Worm (Caenorhabditis elegans) whole organism, L2 larva: Measurements from ENCODE around the gene T03F6.6.

Source experiments
- C34F6.9 ChIP-seq: fragments of 150-350 bp; optimal IDR thresholded peaks from 2 replicates; lab custom pipeline; 2014; ENCODE audit warnings: missing biosample characterization, missing genetic modification characterization
- F13H6.1 ChIP-seq: sonication (generic microtip); optimal IDR thresholded peaks from 2 replicates; lab custom pipeline; 2016; ENCODE audit warnings: missing genetic modification characterization, missing compliant biosample characterization
- R02D3.7 ChIP-seq: fragments of 150-350 bp; optimal IDR thresholded peaks from 2 replicates; lab custom pipeline; 2014; ENCODE audit warnings: missing biosample characterization, missing genetic modification characterization
- ZK546.5 ChIP-seq: sonication (generic microtip); optimal IDR thresholded peaks from 2 replicates; lab custom pipeline; 2017; ENCODE audit warnings: missing biosample characterization, missing genetic modification characterization
- alr-1 ChIP-seq: fragments of 150-350 bp; optimal IDR thresholded peaks from 2 replicates; lab custom pipeline; 2014; ENCODE audit warnings: missing biosample characterization, missing genetic modification characterization
- aly-2 ChIP-seq: fragments of 150-350 bp; optimal IDR thresholded peaks from 2 replicates; lab custom pipeline; 2014; ENCODE audit warnings: missing biosample characterization, missing genetic modification characterization
- ama-1 ChIP-seq: fragments of 150-350 bp; optimal IDR thresholded peaks from 2 replicates; lab custom pipeline; 2018; ENCODE audit warnings: inconsistent platforms
- blmp-1 ChIP-seq: sonication (generic microtip); optimal IDR thresholded peaks from 2 replicates; lab custom pipeline; 2017; ENCODE audit warnings: missing genetic modification characterization, mild to moderate bottlenecking, missing compliant biosample characterization, antibody characterized with exemption, moderate library complexity; ENCODE audit not compliant: insufficient read depth
- ceh-16 ChIP-seq: fragments of 150-350 bp; optimal IDR thresholded peaks from 2 replicates; lab custom pipeline; 2014; ENCODE audit warnings: missing biosample characterization, missing genetic modification characterization
- crh-2 ChIP-seq: sonication (generic microtip); optimal IDR thresholded peaks from 2 replicates; lab custom pipeline; 2017; ENCODE audit warnings: missing biosample characterization, missing genetic modification characterization
- egl-27 ChIP-seq: sonication (generic microtip); optimal IDR thresholded peaks from 3 replicates; lab custom pipeline; 2017; ENCODE audit warnings: missing biosample characterization, missing genetic modification reagents, missing genetic modification characterization
- elt-1 ChIP-seq: fragments of 150-350 bp; optimal IDR thresholded peaks from 2 replicates; lab custom pipeline; 2014; ENCODE audit warnings: missing biosample characterization, missing genetic modification characterization
- elt-3 ChIP-seq: sonication (generic microtip); optimal IDR thresholded peaks from 2 replicates; lab custom pipeline; 2017; ENCODE audit warnings: missing biosample characterization, missing genetic modification characterization
- fos-1 ChIP-seq: fragments of 150-350 bp; optimal IDR thresholded peaks from 2 replicates; lab custom pipeline; 2014; ENCODE audit warnings: missing biosample characterization, missing genetic modification characterization
- gmeb-1 ChIP-seq: fragments of 150-350 bp; optimal IDR thresholded peaks from 2 replicates; lab custom pipeline; 2014; ENCODE audit warnings: missing biosample characterization, missing genetic modification characterization
- lin-11 ChIP-seq: fragments of 150-350 bp; sonication (generic microtip); optimal IDR thresholded peaks from 2 replicates; lab custom pipeline; 2014; ENCODE audit warnings: missing biosample characterization, missing genetic modification characterization, inconsistent platforms, mixed read lengths
- lin-13 ChIP-seq: fragments of 150-350 bp; optimal IDR thresholded peaks from 2 replicates; lab custom pipeline; 2014; ENCODE audit warnings: missing biosample characterization, missing genetic modification reagents, missing genetic modification characterization
- lin-39 ChIP-seq: fragments of 150-350 bp; optimal IDR thresholded peaks from 2 replicates; lab custom pipeline; 2014; ENCODE audit warnings: missing biosample characterization, missing genetic modification reagents, missing genetic modification characterization
- lsy-2 ChIP-seq, 2 experiments: fragments of 150-350 bp in 1 of 2; sonication (generic microtip) in 1 of 2; optimal IDR thresholded peaks; 2 replicates each; lab custom pipeline; 2014 to 2017; ENCODE audit warnings: missing biosample characterization in 2 of 2, missing genetic modification characterization in 2 of 2
- mab-5 ChIP-seq: fragments of 150-350 bp; optimal IDR thresholded peaks from 2 replicates; lab custom pipeline; 2014; ENCODE audit warnings: missing biosample characterization, missing genetic modification characterization
- nhr-10 ChIP-seq: sonication (generic microtip); optimal IDR thresholded peaks from 2 replicates; lab custom pipeline; 2017; ENCODE audit warnings: missing biosample characterization, missing genetic modification characterization
- nhr-11 ChIP-seq: fragments of 150-350 bp; optimal IDR thresholded peaks from 2 replicates; lab custom pipeline; 2014; ENCODE audit warnings: missing biosample characterization, missing genetic modification characterization
- nhr-12 ChIP-seq: fragments of 150-350 bp; optimal IDR thresholded peaks from 2 replicates; lab custom pipeline; 2014; ENCODE audit warnings: missing biosample characterization, missing genetic modification characterization
- nhr-129 ChIP-seq: fragments of 150-350 bp; optimal IDR thresholded peaks from 2 replicates; lab custom pipeline; 2014; ENCODE audit warnings: missing biosample characterization, missing genetic modification characterization
- nhr-21 ChIP-seq: fragments of 150-350 bp; optimal IDR thresholded peaks from 2 replicates; lab custom pipeline; 2014; ENCODE audit warnings: missing biosample characterization, missing genetic modification characterization
- nhr-25 ChIP-seq: fragments of 150-350 bp; sonication (generic microtip); optimal IDR thresholded peaks from 3 replicates; lab custom pipeline; 2014; ENCODE audit warnings: missing biosample characterization, missing genetic modification characterization
- nhr-6 ChIP-seq: fragments of 150-350 bp; optimal IDR thresholded peaks from 2 replicates; lab custom pipeline; 2014; ENCODE audit warnings: missing biosample characterization, missing genetic modification characterization
- nhr-77 ChIP-seq: fragments of 150-350 bp; optimal IDR thresholded peaks from 2 replicates; lab custom pipeline; 2014; ENCODE audit warnings: missing biosample characterization, missing genetic modification characterization
- sem-4 ChIP-seq: fragments of 150-350 bp; optimal IDR thresholded peaks from 2 replicates; lab custom pipeline; 2014; ENCODE audit warnings: missing biosample characterization, missing genetic modification reagents, missing genetic modification characterization
- snpc-4 ChIP-seq: fragments of 150-350 bp; optimal IDR thresholded peaks from 2 replicates; lab custom pipeline; 2014; ENCODE audit warnings: missing biosample characterization, missing genetic modification characterization
- unc-39 ChIP-seq: fragments of 150-350 bp; optimal IDR thresholded peaks from 2 replicates; lab custom pipeline; 2014; ENCODE audit warnings: missing biosample characterization, missing genetic modification characterization
- unc-55 ChIP-seq: fragments of 150-350 bp; sonication (generic microtip); optimal IDR thresholded peaks from 3 replicates; lab custom pipeline; 2014; ENCODE audit warnings: missing biosample characterization, missing genetic modification reagents, missing genetic modification characterization
- unc-62 ChIP-seq: fragments of 150-350 bp; optimal IDR thresholded peaks from 2 replicates; lab custom pipeline; 2014; ENCODE audit warnings: missing biosample characterization, missing genetic modification reagents, missing genetic modification characterization
- zag-1 ChIP-seq: fragments of 150-350 bp; optimal IDR thresholded peaks from 2 replicates; lab custom pipeline; 2014; ENCODE audit warnings: missing biosample characterization, missing genetic modification characterization
- ztf-1 ChIP-seq: fragments of 200-800 bp; sonication (Bioruptor generic); conservative IDR thresholded peaks from 2 replicates; pipeline ENCODE4 v1.3.6; 2022; ENCODE audit warnings: missing genetic modification characterization, missing compliant biosample characterization

T03F6.6 gene

ce11 chrIII:13423414-13423813, 43.3 kb upstream of the T03F6.6 start, which contains the start of gene exo-1 (continued):
- no peak for TF ChIP-seq unc-39 (tag; lab: Kevin White, UChicago)
- no peak for TF ChIP-seq sem-4 (tag; lab: Kevin White, UChicago)
- TF ChIP-seq nhr-129 (tag; lab: Kevin White, UChicago), result peak; percentile 70
- TF ChIP-seq C34F6.9, result peak; percentile 41
- no peak for TF ChIP-seq elt-3 (tag; lab: Kevin White, UChicago)
- no peak for TF ChIP-seq ceh-16 (tag; lab: Kevin White, UChicago)
- no peak for TF ChIP-seq nhr-21 (tag; lab: Kevin White, UChicago)
- TF ChIP-seq R02D3.7 (tag; lab: Kevin White, UChicago), result no peak
- TF ChIP-seq zag-1 (tag; lab: Kevin White, UChicago), result peak; percentile 1

- TF ChIP-seq snpc-4 (tag; lab: Kevin White, UChicago), result no peak
Measured at ce11 chrIII:13418975-13419374, 38.9 kb upstream of the T03F6.6 start.

ce11 chrIII:13411202-13411601, 31.1 kb upstream of the T03F6.6 start:
- TF ChIP-seq fos-1 (tag; lab: Kevin White, UChicago), result peak; percentile 24
- no peak for TF ChIP-seq F13H6.1 (tag; lab: Kevin White, UChicago)
- TF ChIP-seq egl-27 (tag; lab: Kevin White, UChicago), result no peak

- TF ChIP-seq nhr-77 (tag; lab: Kevin White, UChicago), result no peak
- no peak for TF ChIP-seq lin-13 (GFP tag; lab: Kevin White, UChicago)
- no peak for TF ChIP-seq nhr-129 (tag; lab: Kevin White, UChicago)
- no peak for TF ChIP-seq elt-1 (tag; lab: Kevin White, UChicago)
- no peak for TF ChIP-seq lsy-2 (tag; optimal IDR thresholded peaks at IDR 0.05; lab: Kevin White, UChicago)
- no peak for TF ChIP-seq ztf-1 (GFP tag; lab: Robert Waterston, UW)
- TF ChIP-seq lin-11, result no peak
- TF ChIP-seq lin-39 (tag; lab: Kevin White, UChicago), result no peak
- TF ChIP-seq aly-2, result no peak
- no peak for TF ChIP-seq unc-55 (GFP tag; lab: Kevin White, UChicago)
- no peak for TF ChIP-seq ama-1 (lab: Kevin White, UChicago)
- TF ChIP-seq, all 48 proteins: peak for 0
Measured at ce11 chrIII:13409498-13409897, 29.4 kb upstream of the T03F6.6 start, which contains the start of gene myo-6. Gene myo-6, plus strand, starts transcription at chrIII:13409798.

ce11 chrIII:13405504-13405903, 25.4 kb upstream of the T03F6.6 start, which contains the start of gene nas-1:
Gene nas-1, plus strand, starts transcription at chrIII:13405804.
- no peak for TF ChIP-seq unc-55 (GFP tag; lab: Kevin White, UChicago)
- TF ChIP-seq lin-13 (GFP tag; lab: Kevin White, UChicago), result no peak
- no peak for TF ChIP-seq nhr-11 (tag; lab: Kevin White, UChicago)
- no peak for TF ChIP-seq nhr-25 (tag; lab: Kevin White, UChicago)
- no peak for TF ChIP-seq blmp-1 (tag; lab: Kevin White, UChicago)
- no peak for TF ChIP-seq nhr-6 (tag; lab: Kevin White, UChicago)
- TF ChIP-seq ZK546.5 (tag; lab: Kevin White, UChicago), result no peak
- no peak for TF ChIP-seq mab-5 (tag; lab: Kevin White, UChicago)
- TF ChIP-seq nhr-129 (tag; lab: Kevin White, UChicago), result no peak
- no peak for TF ChIP-seq gmeb-1 (tag; lab: Kevin White, UChicago)
- no peak for TF ChIP-seq unc-62 (GFP tag; lab: Kevin White, UChicago)
- no peak for TF ChIP-seq lin-39 (tag; lab: Kevin White, UChicago)
- no peak for TF ChIP-seq crh-2 (tag; lab: Kevin White, UChicago)

DNA sequence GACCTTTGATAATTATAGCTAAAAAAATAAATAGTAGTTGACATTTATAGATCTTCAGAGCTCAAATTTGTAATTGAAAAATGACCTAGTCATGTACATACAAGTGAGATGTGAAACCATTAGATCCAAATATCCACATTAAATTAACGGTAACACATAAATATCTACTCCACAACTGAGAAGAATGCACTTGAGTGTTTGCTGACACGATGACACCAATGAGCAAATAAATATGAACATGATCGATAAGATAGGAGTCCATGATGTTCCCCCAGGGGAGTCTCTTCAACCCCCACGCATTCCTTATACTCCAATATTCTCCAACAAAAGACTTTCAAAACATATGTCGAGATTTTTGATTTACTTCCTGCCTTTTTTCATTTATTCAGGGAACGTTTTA, 24.3 kb upstream of the T03F6.6 start, which contains the start of gene ttr-52:
Gene ttr-52, plus strand, starts transcription at position 301 of the 400 bp plus-strand sequence.
- no peak for TF ChIP-seq nhr-12 (tag; lab: Kevin White, UChicago)
- no peak for TF ChIP-seq R02D3.7 (tag; lab: Kevin White, UChicago)
- TF ChIP-seq unc-55 (GFP tag; lab: Kevin White, UChicago), result no peak
- TF ChIP-seq C34F6.9, result no peak
- TF ChIP-seq lsy-2 (tag; optimal IDR thresholded peaks at IDR 0.05; lab: Kevin White, UChicago), result no peak
- TF ChIP-seq F13H6.1 (tag; lab: Kevin White, UChicago), result no peak
- no peak for TF ChIP-seq alr-1 (tag; lab: Kevin White, UChicago)
- no peak for TF ChIP-seq egl-27 (tag; lab: Kevin White, UChicago)
- no peak for TF ChIP-seq nhr-77 (tag; lab: Kevin White, UChicago)
- no peak for TF ChIP-seq ztf-1 (GFP tag; lab: Robert Waterston, UW)
- TF ChIP-seq nhr-10, result no peak
- TF ChIP-seq fos-1 (tag; lab: Kevin White, UChicago), result no peak
- TF ChIP-seq aly-2, result no peak
- TF ChIP-seq elt-1 (tag; lab: Kevin White, UChicago), result no peak
